Fruit fly (Drosophila melanogaster) whole organism, embryonic: ENCODE data around the gene CG34238.
A peak's percentile ranks its signal among the peaks of the same experiment; 100 is the strongest.

Experiments
- Ada2b ChIP-seq: fragments of 200-800 bp; sonication (Bioruptor generic); IDR thresholded peaks from 2 replicates; pipeline ENCODE4 v1.3.6; 2022; ENCODE audit warnings: missing biosample characterization, missing genetic modification characterization
- Antp ChIP-seq: fragments of 200-800 bp; sonication (Bioruptor generic); optimal IDR thresholded peaks from 3 replicates; lab custom pipeline; 2016; ENCODE audit warnings: missing biosample characterization, missing genetic modification characterization
- B-H2 ChIP-seq: fragments of 200-800 bp; sonication (Bioruptor generic); optimal IDR thresholded peaks from 2 replicates; lab custom pipeline; 2018; ENCODE audit warnings: missing biosample characterization, mild to moderate bottlenecking, missing genetic modification characterization
- CG1024 ChIP-seq: fragments of 200-800 bp; sonication (Bioruptor generic); IDR thresholded peaks from 2 replicates; pipeline ENCODE4 v1.3.6; 2022; ENCODE audit warnings: missing biosample characterization, missing genetic modification characterization
- CG10654 ChIP-seq: fragments of 200-800 bp; sonication (Bioruptor generic); optimal IDR thresholded peaks from 2 replicates; lab custom pipeline; 2016; ENCODE audit warnings: missing biosample characterization, missing genetic modification characterization
- CG10959 ChIP-seq: fragments of 200-800 bp; sonication (Bioruptor generic); IDR thresholded peaks from 2 replicates; pipeline ENCODE4 v1.3.6; 2022; ENCODE audit warnings: missing biosample characterization, missing genetic modification characterization
- CG11504 ChIP-seq: fragments of 200-800 bp; sonication (Bioruptor generic); optimal IDR thresholded peaks from 3 replicates; lab custom pipeline; 2019; ENCODE audit warnings: missing biosample characterization, mild to moderate bottlenecking, missing genetic modification characterization, moderate library complexity
- CG12219 ChIP-seq: fragments of 200-800 bp; sonication (Bioruptor generic); optimal IDR thresholded peaks from 3 replicates; lab custom pipeline; 2018; ENCODE audit warnings: missing biosample characterization, mild to moderate bottlenecking, missing genetic modification characterization
- CG12391 ChIP-seq: fragments of 200-800 bp; sonication (Bioruptor generic); optimal IDR thresholded peaks from 3 replicates; lab custom pipeline; 2018; ENCODE audit warnings: missing biosample characterization, mild to moderate bottlenecking, missing genetic modification characterization, moderate library complexity
- CG13287 ChIP-seq: fragments of 200-800 bp; sonication (Bioruptor generic); IDR thresholded peaks from 2 replicates; pipeline ENCODE4 v1.3.6; 2022; ENCODE audit warnings: missing biosample characterization, missing genetic modification characterization; ENCODE audit not compliant: partially characterized antibody
- CG13624 ChIP-seq: fragments of 200-800 bp; sonication (Bioruptor generic); optimal IDR thresholded peaks from 2 replicates; lab custom pipeline; 2016; ENCODE audit warnings: missing biosample characterization, missing genetic modification characterization
- CG17328 ChIP-seq: fragments of 200-800 bp; sonication (Bioruptor generic); IDR thresholded peaks from 2 replicates; pipeline ENCODE4 v1.3.6; 2022; ENCODE audit warnings: missing biosample characterization, missing genetic modification characterization
- CG17568 ChIP-seq: fragments of 200-800 bp; sonication (Bioruptor generic); optimal IDR thresholded peaks from 2 replicates; lab custom pipeline; 2018; ENCODE audit warnings: missing biosample characterization, mild to moderate bottlenecking, missing genetic modification characterization, moderate library complexity
- CG3163 ChIP-seq: fragments of 200-800 bp; sonication (Bioruptor generic); optimal IDR thresholded peaks from 3 replicates; lab custom pipeline; 2016; ENCODE audit warnings: missing biosample characterization, missing genetic modification characterization
- CG33557 ChIP-seq: fragments of 200-800 bp; sonication (Bioruptor generic); optimal IDR thresholded peaks from 2 replicates; lab custom pipeline; 2019; ENCODE audit warnings: missing biosample characterization, mild to moderate bottlenecking, missing genetic modification characterization, moderate library complexity
- CG43689 ChIP-seq: fragments of 200-800 bp; sonication (Bioruptor generic); IDR thresholded peaks from 2 replicates; pipeline ENCODE4 v1.3.6; 2022; ENCODE audit warnings: missing biosample characterization, missing genetic modification characterization
- CG6654 ChIP-seq: fragments of 200-800 bp; sonication (Bioruptor generic); optimal IDR thresholded peaks from 2 replicates; lab custom pipeline; 2017; ENCODE audit warnings: missing biosample characterization, mild to moderate bottlenecking, missing genetic modification characterization
- CG9876 ChIP-seq: fragments of 200-800 bp; sonication (Bioruptor generic); optimal IDR thresholded peaks from 2 replicates; lab custom pipeline; 2016; ENCODE audit warnings: missing biosample characterization, missing genetic modification characterization
- CTCF ChIP-seq: fragments of 200-800 bp; sonication (Bioruptor generic); optimal IDR thresholded peaks from 2 replicates; lab custom pipeline; 2017; ENCODE audit warnings: missing biosample characterization, mild to moderate bottlenecking, missing genetic modification characterization, moderate library complexity
- D ChIP-seq, 2 experiments: fragments of 200-800 bp in 1 of 2; fragments of >200 bp in 1 of 2; sonication (Bioruptor generic) in 1 of 2; optimal IDR thresholded peaks; 2 replicates in 1 of 2; 3 replicates in 1 of 2; lab custom pipeline; 2017; ENCODE audit warnings: mild to moderate bottlenecking in 1 of 2, missing biosample characterization in 1 of 2, missing genetic modification characterization in 1 of 2, missing genetic modification reagents in 1 of 2
- D19B ChIP-seq: fragments of 200-800 bp; sonication (Bioruptor generic); optimal IDR thresholded peaks from 2 replicates; lab custom pipeline; 2017; ENCODE audit warnings: missing biosample characterization, mild to moderate bottlenecking, missing genetic modification characterization
- Dp ChIP-seq: fragments of 200-800 bp; sonication (Bioruptor generic); optimal IDR thresholded peaks from 2 replicates; lab custom pipeline; 2018; ENCODE audit warnings: missing biosample characterization, mild to moderate bottlenecking, missing genetic modification characterization, moderate library complexity
- Eip74EF ChIP-seq, 2 experiments: fragments of 200-800 bp in 1 of 2; fragments of >200 bp in 1 of 2; sonication (Bioruptor generic) in 1 of 2; optimal IDR thresholded peaks; 2 replicates each; lab custom pipeline; 2017 to 2019; ENCODE audit warnings: missing biosample characterization in 2 of 2, missing genetic modification characterization in 2 of 2, mild to moderate bottlenecking in 1 of 2, moderate library complexity in 1 of 2
- Fer3 ChIP-seq: fragments of 200-800 bp; sonication (Bioruptor generic); optimal IDR thresholded peaks from 2 replicates; lab custom pipeline; 2018; ENCODE audit warnings: missing biosample characterization, mild to moderate bottlenecking, missing genetic modification characterization, moderate library complexity
- HHEX ChIP-seq: fragments of 200-800 bp; sonication (Bioruptor generic); optimal IDR thresholded peaks from 3 replicates; lab custom pipeline; 2017; ENCODE audit warnings: missing biosample characterization, mild to moderate bottlenecking, missing genetic modification characterization, missing genetic modification reagents
- Hmx ChIP-seq: fragments of 200-800 bp; sonication (Bioruptor generic); optimal IDR thresholded peaks from 2 replicates; lab custom pipeline; 2016; ENCODE audit warnings: missing biosample characterization, missing genetic modification characterization
- Hr39 ChIP-seq: fragments of >200 bp; optimal IDR thresholded peaks from 2 replicates; lab custom pipeline; 2017
- Hr78 ChIP-seq, 2 experiments: fragments of 200-800 bp in 1 of 2; fragments of >200 bp in 1 of 2; sonication (Bioruptor generic) in 1 of 2; optimal IDR thresholded peaks; 2 replicates each; lab custom pipeline; 2017 to 2019; ENCODE audit warnings: missing biosample characterization in 2 of 2, missing genetic modification characterization in 2 of 2, mild to moderate bottlenecking in 1 of 2, moderate library complexity in 1 of 2
- Myb ChIP-seq: fragments of 200-800 bp; sonication (Bioruptor generic); optimal IDR thresholded peaks from 2 replicates; lab custom pipeline; 2016; ENCODE audit warnings: missing biosample characterization, missing genetic modification characterization
- Ravus ChIP-seq: fragments of 200-800 bp; sonication (Bioruptor generic); IDR thresholded peaks from 2 replicates; pipeline ENCODE4 v1.3.6; 2022; ENCODE audit warnings: missing biosample characterization, missing genetic modification characterization
- Sox102F ChIP-seq: fragments of 200-800 bp; sonication (Bioruptor generic); optimal IDR thresholded peaks from 2 replicates; lab custom pipeline; 2018; ENCODE audit warnings: missing biosample characterization, mild to moderate bottlenecking, missing genetic modification characterization, moderate library complexity
- amos ChIP-seq: fragments of 200-800 bp; sonication (Bioruptor generic); IDR thresholded peaks from 2 replicates; pipeline ENCODE4 v1.3.6; 2022; ENCODE audit warnings: missing biosample characterization, missing genetic modification characterization; ENCODE audit not compliant: partially characterized antibody
- bigmax ChIP-seq: fragments of 200-800 bp; sonication (Bioruptor generic); optimal IDR thresholded peaks from 2 replicates; lab custom pipeline; 2018; ENCODE audit warnings: missing biosample characterization, mild to moderate bottlenecking, missing genetic modification characterization
- cato ChIP-seq: fragments of 200-800 bp; sonication (Bioruptor generic); optimal IDR thresholded peaks from 2 replicates; lab custom pipeline; 2016; ENCODE audit warnings: missing biosample characterization, missing genetic modification characterization, borderline replicate concordance
- croc ChIP-seq: fragments of 200-800 bp; sonication (Bioruptor generic); conservative IDR thresholded peaks from 3 replicates; pipeline ENCODE4 v1.3.6; 2022; ENCODE audit warnings: missing biosample characterization, missing genetic modification characterization
- crol ChIP-seq: fragments of 200-800 bp; sonication (Bioruptor generic); IDR thresholded peaks from 2 replicates; pipeline ENCODE4 v1.3.6; 2022; ENCODE audit warnings: missing biosample characterization, missing genetic modification characterization
- crp ChIP-seq, 2 experiments: fragments of 200-800 bp; sonication (Bioruptor generic); optimal IDR thresholded peaks; 2 replicates in 1 of 2; 3 replicates in 1 of 2; lab custom pipeline; 2017; ENCODE audit warnings: missing biosample characterization in 2 of 2, missing genetic modification characterization in 2 of 2, mild to moderate bottlenecking in 1 of 2, moderate library complexity in 1 of 2
- dmrt11E ChIP-seq: fragments of 200-800 bp; sonication (Bioruptor generic); optimal IDR thresholded peaks from 3 replicates; lab custom pipeline; 2018; ENCODE audit warnings: missing biosample characterization, mild to moderate bottlenecking, missing genetic modification characterization, moderate library complexity
- dpn ChIP-seq, 2 experiments: fragments of 200-800 bp; sonication (Bioruptor generic); optimal IDR thresholded peaks; 3 replicates each; lab custom pipeline; 2016; ENCODE audit warnings: missing biosample characterization in 2 of 2, missing genetic modification characterization in 2 of 2
- gem ChIP-seq: fragments of 200-800 bp; sonication (Bioruptor generic); optimal IDR thresholded peaks from 2 replicates; lab custom pipeline; 2019; ENCODE audit warnings: missing biosample characterization, mild to moderate bottlenecking, missing genetic modification characterization, moderate library complexity
- jing ChIP-seq: fragments of 200-800 bp; sonication (Bioruptor generic); optimal IDR thresholded peaks from 2 replicates; lab custom pipeline; 2018; ENCODE audit warnings: missing biosample characterization, mild to moderate bottlenecking, missing genetic modification characterization
- mirr ChIP-seq: fragments of 200-800 bp; sonication (Bioruptor generic); optimal IDR thresholded peaks from 3 replicates; lab custom pipeline; 2018; ENCODE audit warnings: missing biosample characterization, mild to moderate bottlenecking, missing genetic modification characterization
- pum ChIP-seq: fragments of 200-800 bp; sonication (Bioruptor generic); optimal IDR thresholded peaks from 2 replicates; lab custom pipeline; 2016; ENCODE audit warnings: missing biosample characterization, missing genetic modification characterization
- ro ChIP-seq: fragments of 200-800 bp; sonication (Bioruptor generic); IDR thresholded peaks from 2 replicates; pipeline ENCODE4 v1.3.6; 2022; ENCODE audit warnings: missing biosample characterization, missing genetic modification characterization
- salm ChIP-seq: fragments of 200-800 bp; sonication (Bioruptor generic); optimal IDR thresholded peaks from 2 replicates; lab custom pipeline; 2018; ENCODE audit warnings: missing biosample characterization, mild to moderate bottlenecking, missing genetic modification characterization
- slou ChIP-seq: fragments of 200-800 bp; sonication (Bioruptor generic); optimal IDR thresholded peaks from 3 replicates; lab custom pipeline; 2016; ENCODE audit warnings: missing biosample characterization, missing genetic modification characterization
- tll ChIP-seq, 2 experiments: fragments of 200-800 bp in 1 of 2; fragments of >200 bp in 1 of 2; sonication (Bioruptor generic) in 1 of 2; optimal IDR thresholded peaks; 2 replicates each; lab custom pipeline; 2017 to 2019; ENCODE audit warnings: missing biosample characterization in 2 of 2, missing genetic modification characterization in 2 of 2, mild to moderate bottlenecking in 1 of 2, moderate library complexity in 1 of 2
- unpg ChIP-seq: fragments of 200-800 bp; sonication (Bioruptor generic); optimal IDR thresholded peaks from 3 replicates; lab custom pipeline; 2018; ENCODE audit warnings: missing biosample characterization, mild to moderate bottlenecking, missing genetic modification characterization, moderate library complexity

CG34238 gene

dm6 chr3L:10665433-10666150 is 39.3 kb downstream of the CG34238 start (continued):
- TF ChIP-seq crp (GFP tag; optimal IDR thresholded peaks at IDR 0.05; lab: Kevin White, UChicago) (peak; percentile 10 to 72), CG43689 (GFP tag; lab: Robert Waterston, UW) (peak; percentile 67; the same call in 1 of the 2 replicates), dmrt11E (tag; lab: Kevin White, UChicago) (peak; percentile 98), crol (GFP tag; lab: Robert Waterston, UW) (peak; percentile 15; the same call in 1 of the 2 replicates), Eip74EF (GFP tag; optimal IDR thresholded peaks at IDR 0.05; lab: Kevin White, UChicago) (peak in 1 of 2 experiments; percentile 99), CG3163 (GFP tag; lab: Kevin White, UChicago) (peak; percentile 33), Dp (GFP tag; lab: Kevin White, UChicago) (peak; percentile 22), cato (GFP tag; lab: Kevin White, UChicago) (peak; percentile 96), CTCF (GFP tag; lab: Kevin White, UChicago) (peak; percentile 71), CG13287 (GFP tag; lab: Robert Waterston, UW) (no peak), Antp (GFP tag; lab: Kevin White, UChicago) (peak; percentile 64), CG13624 (peak; percentile 83), B-H2 (peak; percentile 78), CG1024 (peak; percentile 65), gem (peak; percentile 99), CG12219 (GFP tag; lab: Kevin White, UChicago) (peak; percentile 97), Myb (peak; percentile 37), Hr78 (GFP tag; optimal IDR thresholded peaks at IDR 0.05; lab: Kevin White, UChicago) (peak in 1 of 2 experiments; percentile 96), D (optimal IDR thresholded peaks at IDR 0.05; lab: Kevin White, UChicago) (no peak), D (GFP tag; optimal IDR thresholded peaks at IDR 0.05; lab: Kevin White, UChicago) (peak; percentile 98), croc (GFP tag; lab: Robert Waterston, UW) (peak; percentile 93), Ravus (peak; percentile 65), CG6654 (GFP tag; lab: Kevin White, UChicago) (peak; percentile 82), Sox102F (GFP tag; lab: Kevin White, UChicago) (peak; percentile 97), mirr (GFP tag; lab: Kevin White, UChicago) (peak; percentile 79), CG17568 (GFP tag; lab: Kevin White, UChicago) (peak; percentile 95), dpn (GFP tag; optimal IDR thresholded peaks at IDR 0.05; lab: Kevin White, UChicago) (peak; percentile 86 to 95), tll (GFP tag; optimal IDR thresholded peaks at IDR 0.05; lab: Kevin White, UChicago) (peak in 1 of 2 experiments; percentile 91), Fer3 (peak; percentile 95), pum (GFP tag; lab: Kevin White, UChicago) (peak; percentile 77), CG17328 (GFP tag; lab: Robert Waterston, UW) (peak; percentile 90), CG33557 (GFP tag; lab: Kevin White, UChicago) (peak; percentile 99), D19B (GFP tag; lab: Kevin White, UChicago) (peak; percentile 89), amos (GFP tag; lab: Robert Waterston, UW) (no peak), unpg (peak; percentile 97), CG9876 (GFP tag; lab: Kevin White, UChicago) (peak; percentile 44), Hmx (peak; percentile 87), jing (GFP tag; lab: Kevin White, UChicago) (peak; percentile 89), ro (GFP tag; lab: Robert Waterston, UW) (peak; percentile 83), slou (peak; percentile 90), Hr39 (lab: Kevin White, UChicago) (no peak), CG10654 (GFP tag; lab: Kevin White, UChicago) (peak; percentile 89), Ada2b (GFP tag; lab: Robert Waterston, UW) (peak; percentile 84), CG12391 (peak; percentile 99), CG10959 (peak; percentile 77), CG11504 (tag; lab: Kevin White, UChicago) (peak; percentile 98), salm (tag; lab: Kevin White, UChicago) (peak; percentile 97), HHEX (GFP tag; lab: Kevin White, UChicago) (peak; percentile 97), bigmax (GFP tag; lab: Kevin White, UChicago) (peak; percentile 92)
